Fruit fly (Drosophila melanogaster): ENCODE measurements around the gene AIF.
A peak's percentile ranks its signal among the peaks of the same experiment; 100 is the strongest.

AIF gene

dm6 chr2L:2162729-2163567, 11.4 kb downstream of the AIF start (continued):
- peak; percentile 51 to 53 for TF ChIP-seq Trl (optimal IDR thresholded peaks at IDR 0.05)
- no peak for TF ChIP-seq Trl (GFP tag; optimal IDR thresholded peaks at IDR 0.05)
- TF ChIP-seq gem (tag; optimal IDR thresholded peaks at IDR 0.05) = peak; percentile 12
- TF ChIP-seq Oli (tag; optimal IDR thresholded peaks at IDR 0.05) = no peak
- TF ChIP-seq schlank (tag; optimal IDR thresholded peaks at IDR 0.05) = no peak
- no peak for TF ChIP-seq CG12155 (GFP tag; optimal IDR thresholded peaks at IDR 0.05)
- no peak for TF ChIP-seq CG42726 (GFP tag; IDR thresholded peaks at IDR 0.05; ENCODE audit: partially characterized antibody)
- TF ChIP-seq CG1603 (tag; optimal IDR thresholded peaks at IDR 0.05) = peak; percentile 26
- peak; percentile 100 for TF ChIP-seq twi (tag; optimal IDR thresholded peaks at IDR 0.05)
- no peak for TF ChIP-seq inv (GFP tag; IDR thresholded peaks at IDR 0.05; ENCODE audit: partially characterized antibody)
- peak; percentile 19 for TF ChIP-seq Ssrp (tag; optimal IDR thresholded peaks at IDR 0.05)
- peak; percentile 28 for TF ChIP-seq CG7839 (tag; optimal IDR thresholded peaks at IDR 0.05)
- no peak for TF ChIP-seq CG8924 (tag; optimal IDR thresholded peaks at IDR 0.05)
- 0 out of 2 replicates have a peak, but pooled peaks have one; percentile 12 for TF ChIP-seq E2f1 (GFP tag; IDR thresholded peaks at IDR 0.05)
- 0 out of 2 replicates have a peak, but pooled peaks have one; percentile 5 for TF ChIP-seq Taf1 (GFP tag; IDR thresholded peaks at IDR 0.05)
- peak; percentile 22 for TF ChIP-seq CG18262 (tag; optimal IDR thresholded peaks at IDR 0.05)
- peak; percentile 19 for TF ChIP-seq CG11504 (tag; optimal IDR thresholded peaks at IDR 0.05)
- peak; percentile 30 for TF ChIP-seq CG17359 (tag; optimal IDR thresholded peaks at IDR 0.05)

- TF ChIP-seq Xrp1 (GFP tag; IDR thresholded peaks at IDR 0.05) (peak; percentile 98), trem (tag; optimal IDR thresholded peaks at IDR 0.05) (peak; percentile 90), Taf1 (GFP tag; IDR thresholded peaks at IDR 0.05) (peak; percentile 82), CG1529 (GFP tag; optimal IDR thresholded peaks at IDR 0.05) (peak; percentile 91), CG17612 (GFP tag; IDR thresholded peaks at IDR 0.05) (peak; percentile 73), CkIIα-i1 (GFP tag; IDR thresholded peaks at IDR 0.05) (peak; percentile 53; the same call in 1 of the 2 replicates), aop (GFP tag; IDR thresholded peaks at IDR 0.05) (peak; percentile 97), rib (GFP tag; IDR thresholded peaks at IDR 0.05) (peak; percentile 86), CG10431 (GFP tag; optimal IDR thresholded peaks at IDR 0.05) (peak; percentile 74), CG18619 (GFP tag; optimal IDR thresholded peaks at IDR 0.05) (peak; percentile 87), ems (GFP tag; optimal IDR thresholded peaks at IDR 0.05) (peak; percentile 85), CG30020 (tag; optimal IDR thresholded peaks at IDR 0.05) (peak; percentile 51), dmrt11E (tag; optimal IDR thresholded peaks at IDR 0.05) (peak; percentile 97), gsb-n (tag; optimal IDR thresholded peaks at IDR 0.05) (peak; percentile 89), slp2 (GFP tag; optimal IDR thresholded peaks at IDR 0.05) (peak; percentile 90), cwo (GFP tag; optimal IDR thresholded peaks at IDR 0.05) (peak; percentile 71), CG14441 (GFP tag; IDR thresholded peaks at IDR 0.05) (peak; percentile 86), ash1 (GFP tag; optimal IDR thresholded peaks at IDR 0.05) (peak; percentile 70), gcm (GFP tag; optimal IDR thresholded peaks at IDR 0.05) (peak; percentile 82), Awh (GFP tag; IDR thresholded peaks at IDR 0.05) (peak; percentile 92), pum (GFP tag; optimal IDR thresholded peaks at IDR 0.05) (peak; percentile 94), CG2875 (GFP tag; optimal IDR thresholded peaks at IDR 0.05) (peak; percentile 89), sim (GFP tag; IDR thresholded peaks at IDR 0.05) (peak; percentile 93), CG16813 (GFP tag; IDR thresholded peaks at IDR 0.05; ENCODE audit: partially characterized antibody) (no peak), CG15011 (GFP tag; optimal IDR thresholded peaks at IDR 0.05) (peak; percentile 44), ttk (GFP tag; IDR thresholded peaks at IDR 0.05) (peak; percentile 91), CG17829 (tag; optimal IDR thresholded peaks at IDR 0.05) (peak; percentile 95), mld (GFP tag; IDR thresholded peaks at IDR 0.05; ENCODE audit: partially characterized antibody) (no peak), CG15269 (tag; optimal IDR thresholded peaks at IDR 0.05) (peak; percentile 79), Bdp1 (GFP tag; optimal IDR thresholded peaks at IDR 0.05) (peak; percentile 84), CG9215 (GFP tag; IDR thresholded peaks at IDR 0.05) (peak; percentile 80)
Measured at dm6 chr2L:2163568-2163953, 12.0 kb downstream of the AIF start.
